Fruit fly (Drosophila melanogaster): ENCODE measurements around the gene BigH1.

BigH1 gene

DNA sequence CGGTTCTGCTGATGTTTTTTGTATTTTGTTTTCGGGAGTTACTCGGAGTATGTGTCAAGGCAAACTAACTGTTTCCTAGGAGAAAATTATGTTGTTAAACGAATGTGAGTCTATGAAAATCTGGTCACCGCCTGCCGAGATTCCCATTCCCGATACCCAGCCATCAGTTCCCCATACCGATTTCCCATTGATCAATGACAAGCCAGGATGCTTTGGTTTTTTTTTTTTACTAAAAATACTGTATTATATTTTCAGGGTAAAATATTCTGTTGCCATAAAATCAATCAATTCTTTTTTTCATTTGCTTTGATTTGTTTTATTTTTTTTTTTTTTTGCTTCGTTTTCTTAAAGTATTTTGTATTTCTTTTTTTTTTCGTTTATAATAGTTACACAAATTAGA lies 20.8 kb upstream of the BigH1 start, which contains the start of gene CG7886:
Gene CG7886, minus strand, starts transcription at position 101 of the 400 bp plus-strand sequence.
- TF ChIP-seq Hr38 (GFP tag; optimal IDR thresholded peaks at IDR 0.05), result no peak
- TF ChIP-seq CG11294 (GFP tag; IDR thresholded peaks at IDR 0.05), result no peak
- no peak for TF ChIP-seq salr (GFP tag; optimal IDR thresholded peaks at IDR 0.05)
- TF ChIP-seq CG11902 (GFP tag; optimal IDR thresholded peaks at IDR 0.05), result no peak
- TF ChIP-seq Ets96B (tag; optimal IDR thresholded peaks at IDR 0.05), result no peak
- no peak for TF ChIP-seq CG6276 (GFP tag; optimal IDR thresholded peaks at IDR 0.05)
- TF ChIP-seq Blimp-1 (GFP tag; optimal IDR thresholded peaks at IDR 0.05), result no peak
- no peak for TF ChIP-seq net (GFP tag; optimal IDR thresholded peaks at IDR 0.05)
- TF ChIP-seq Ets21C (GFP tag; optimal IDR thresholded peaks at IDR 0.05), result no peak
- no peak for TF ChIP-seq CG10631 (GFP tag; optimal IDR thresholded peaks at IDR 0.05)
- TF ChIP-seq CG8319 (GFP tag; optimal IDR thresholded peaks at IDR 0.05), result no peak
- no peak for TF ChIP-seq svp (GFP tag)
- TF ChIP-seq Gug (GFP tag; IDR thresholded peaks at IDR 0.05), result no peak
- TF ChIP-seq CG34406 (GFP tag; optimal IDR thresholded peaks at IDR 0.05), result no peak
- TF ChIP-seq esn (GFP tag; optimal IDR thresholded peaks at IDR 0.05), result no peak
- no peak for TF ChIP-seq CG7368 (GFP tag; optimal IDR thresholded peaks at IDR 0.05)
- TF ChIP-seq fd59A (GFP tag; optimal IDR thresholded peaks at IDR 0.05), result no peak

DNA sequence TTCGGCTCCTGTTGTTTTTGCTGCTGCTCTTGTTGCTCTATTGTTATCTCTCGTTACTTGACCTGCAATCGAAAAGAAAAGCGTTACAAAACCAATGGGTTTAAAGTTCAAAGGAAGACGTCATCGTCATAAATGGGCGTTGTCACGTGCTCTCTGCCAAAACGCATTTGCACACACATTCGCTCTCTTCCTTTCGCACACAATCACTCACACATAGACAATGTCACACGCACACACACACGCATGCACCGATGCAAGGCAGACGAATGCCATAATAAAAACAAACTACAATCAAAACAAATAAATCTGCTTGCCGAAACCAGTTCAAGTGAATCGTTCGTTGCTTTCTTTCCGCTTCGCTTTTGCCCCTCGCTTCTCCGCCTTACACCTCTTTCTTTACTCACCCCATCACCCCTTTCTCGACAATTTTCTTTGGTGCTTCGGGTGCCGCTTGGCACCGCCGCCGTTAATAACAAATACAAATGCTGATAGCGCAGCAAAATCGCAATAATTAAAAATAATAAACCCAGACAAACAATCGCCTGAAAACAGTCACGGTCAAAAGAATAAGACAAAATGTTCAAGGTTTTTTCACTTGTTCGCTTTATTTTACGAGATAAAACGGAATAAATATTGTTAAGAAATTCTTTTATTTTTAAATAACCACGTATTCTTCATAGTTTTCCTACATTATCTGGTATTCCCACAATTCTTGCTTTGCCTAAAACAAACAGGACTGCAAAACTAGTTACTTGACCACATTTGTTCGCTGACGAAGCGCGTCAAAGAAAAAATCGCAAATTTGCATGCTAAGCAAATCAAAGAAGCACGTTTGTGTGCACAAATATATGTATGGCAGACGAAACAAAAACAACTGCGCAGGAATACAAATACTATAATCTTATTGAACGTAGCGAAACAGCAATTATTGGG lies 13.7 kb upstream of the BigH1 start:
- TF ChIP-seq Blimp-1 (GFP tag; optimal IDR thresholded peaks at IDR 0.05) (peak; percentile 55), fkh (GFP tag; optimal IDR thresholded peaks at IDR 0.05) (peak; percentile 61), Hr38 (GFP tag; optimal IDR thresholded peaks at IDR 0.05) (no peak), Eip75B (GFP tag; optimal IDR thresholded peaks at IDR 0.05) (peak; percentile 77), CG8119 (GFP tag; IDR thresholded peaks at IDR 0.05) (peak; percentile 87), CG11762 (GFP tag; optimal IDR thresholded peaks at IDR 0.05; ENCODE audit: insufficient read depth) (peak; percentile 49), Sox102F (GFP tag; optimal IDR thresholded peaks at IDR 0.05) (peak; percentile 84), CG11294 (GFP tag; IDR thresholded peaks at IDR 0.05) (peak; percentile 73), svp (GFP tag) (peak; percentile 90), lz (GFP tag; optimal IDR thresholded peaks at IDR 0.05) (peak; percentile 87), Lpt (GFP tag; optimal IDR thresholded peaks at IDR 0.05) (peak; percentile 72), CG16779 (tag; optimal IDR thresholded peaks at IDR 0.05) (peak; percentile 52), Hr39 (GFP tag; optimal IDR thresholded peaks at IDR 0.05) (peak; percentile 81), CG6163 (GFP tag; IDR thresholded peaks at IDR 0.05) (peak; percentile 70), eg (GFP tag; IDR thresholded peaks at IDR 0.05) (peak; percentile 83), vri (GFP tag; optimal IDR thresholded peaks at IDR 0.05) (peak; percentile 90), OdsH (GFP tag; optimal IDR thresholded peaks at IDR 0.05) (peak; percentile 86), fd59A (GFP tag; optimal IDR thresholded peaks at IDR 0.05) (peak; percentile 55), topi (GFP tag; optimal IDR thresholded peaks at IDR 0.05) (peak; percentile 87), achi (GFP tag; optimal IDR thresholded peaks at IDR 0.05) (peak; percentile 81), CG10669 (GFP tag; optimal IDR thresholded peaks at IDR 0.05) (peak; percentile 71), CG1621 (tag; optimal IDR thresholded peaks at IDR 0.05) (peak; percentile 58), CG34406 (GFP tag; optimal IDR thresholded peaks at IDR 0.05) (peak; percentile 83), cyc (GFP tag; optimal IDR thresholded peaks at IDR 0.05) (peak; percentile 74), Eip93F (GFP tag; optimal IDR thresholded peaks at IDR 0.05) (peak; percentile 67), Met (GFP tag; optimal IDR thresholded peaks at IDR 0.05) (peak; percentile 92), Ets21C (GFP tag; optimal IDR thresholded peaks at IDR 0.05) (peak; percentile 78), Eip78C (GFP tag) (peak; percentile 98), net (GFP tag; optimal IDR thresholded peaks at IDR 0.05) (peak; percentile 75), CG7368 (GFP tag; optimal IDR thresholded peaks at IDR 0.05) (peak; percentile 50), CG31627 (GFP tag; optimal IDR thresholded peaks at IDR 0.05) (peak; percentile 85), CG6854 (GFP tag; optimal IDR thresholded peaks at IDR 0.05) (peak; percentile 73), CG3919 (GFP tag; optimal IDR thresholded peaks at IDR 0.05) (peak; percentile 69), CG15336 (GFP tag; IDR thresholded peaks at IDR 0.05) (peak; percentile 86), CG32006 (GFP tag; optimal IDR thresholded peaks at IDR 0.05) (peak; percentile 94), dsx (GFP tag; optimal IDR thresholded peaks at IDR 0.05; ENCODE audit: poor library complexity, severe bottlenecking) (peak; percentile 64), dac (GFP tag; optimal IDR thresholded peaks at IDR 0.05) (peak; percentile 75), Sox14 (GFP tag; optimal IDR thresholded peaks at IDR 0.05) (peak; percentile 85), CG11902 (GFP tag; optimal IDR thresholded peaks at IDR 0.05) (peak; percentile 32), CG6276 (GFP tag; optimal IDR thresholded peaks at IDR 0.05) (peak; percentile 85)

Measured in whole organism, prepupa.